Worm (Caenorhabditis elegans): ENCODE data around the gene F40G9.14.

Gene F40G9.14

ce11 chrIII:187829-188228 is 10.2 kb upstream of the F40G9.14 start, which contains the start of gene mxl-2:
TSS of gene mxl-2 (minus strand) at chrIII:188131.
- TF ChIP-seq dao-5 (tag; optimal IDR thresholded peaks at IDR 0.05) (no peak), W03F9.2 (tag; optimal IDR thresholded peaks at IDR 0.05) (no peak), him-1 (tag; optimal IDR thresholded peaks at IDR 0.05) (no peak)

DNA sequence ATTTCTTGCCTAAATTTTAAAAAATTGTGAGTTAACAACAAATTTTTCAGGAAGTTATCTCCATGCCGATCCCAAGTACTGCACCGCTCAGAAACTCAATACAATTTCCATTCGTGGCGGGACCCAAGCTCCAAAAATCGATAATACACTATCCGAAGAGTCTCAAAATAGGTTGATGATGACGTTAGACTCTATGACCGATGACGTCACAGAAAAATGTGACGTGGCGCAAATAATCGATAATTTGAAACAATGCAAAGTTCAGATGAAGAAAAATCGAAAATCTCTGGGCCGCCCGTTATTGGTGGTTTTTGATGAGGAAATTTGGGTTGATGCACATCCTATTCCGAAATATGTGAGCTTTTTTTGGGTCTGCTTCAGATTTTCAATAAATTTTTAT is 6.7 kb upstream of the F40G9.14 start:
- TF ChIP-seq W03F9.2 (tag; optimal IDR thresholded peaks at IDR 0.05) (no peak), him-1 (tag; optimal IDR thresholded peaks at IDR 0.05) (no peak), dao-5 (tag; optimal IDR thresholded peaks at IDR 0.05) (no peak)

DNA sequence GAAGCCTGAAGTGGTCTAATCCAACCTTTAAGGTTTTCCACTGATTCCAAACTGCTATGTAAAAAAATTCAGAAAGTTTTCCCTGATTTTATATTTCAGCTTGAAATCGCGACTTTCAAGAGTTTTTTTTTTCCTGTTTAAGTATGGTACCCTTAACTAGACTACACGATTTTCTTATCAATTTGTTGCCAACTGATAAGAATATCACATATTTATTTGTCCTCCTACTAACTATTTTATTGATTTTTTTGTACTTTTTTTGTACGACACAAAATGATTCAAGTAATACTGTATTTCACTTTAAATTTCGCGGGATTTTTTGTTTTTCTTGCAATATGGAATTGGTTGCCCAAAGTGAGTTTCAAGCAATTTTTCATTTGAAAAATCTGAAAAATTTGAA is 5.5 kb upstream of the F40G9.14 start:
- TF ChIP-seq W03F9.2 (tag; optimal IDR thresholded peaks at IDR 0.05): no peak
- no peak for TF ChIP-seq dao-5 (tag; optimal IDR thresholded peaks at IDR 0.05)
- no peak for TF ChIP-seq him-1 (tag; optimal IDR thresholded peaks at IDR 0.05)

ce11 chrIII:182080-182479 is 4.5 kb upstream of the F40G9.14 start, which contains the start of gene F40G9.15:
TSS of gene F40G9.15 (plus strand) at chrIII:182380.
- TF ChIP-seq W03F9.2 (tag; optimal IDR thresholded peaks at IDR 0.05): no peak
- no peak for TF ChIP-seq dao-5 (tag; optimal IDR thresholded peaks at IDR 0.05)
- TF ChIP-seq him-1 (tag; optimal IDR thresholded peaks at IDR 0.05): no peak

- TF ChIP-seq W03F9.2 (tag; optimal IDR thresholded peaks at IDR 0.05) (no peak), him-1 (tag; optimal IDR thresholded peaks at IDR 0.05) (no peak), dao-5 (tag; optimal IDR thresholded peaks at IDR 0.05) (no peak)
Measured at ce11 chrIII:180963-181362, 3.3 kb upstream of the F40G9.14 start, which contains the start of gene F40G9.5. TSS of gene F40G9.5 (plus strand) at chrIII:181263.

DNA sequence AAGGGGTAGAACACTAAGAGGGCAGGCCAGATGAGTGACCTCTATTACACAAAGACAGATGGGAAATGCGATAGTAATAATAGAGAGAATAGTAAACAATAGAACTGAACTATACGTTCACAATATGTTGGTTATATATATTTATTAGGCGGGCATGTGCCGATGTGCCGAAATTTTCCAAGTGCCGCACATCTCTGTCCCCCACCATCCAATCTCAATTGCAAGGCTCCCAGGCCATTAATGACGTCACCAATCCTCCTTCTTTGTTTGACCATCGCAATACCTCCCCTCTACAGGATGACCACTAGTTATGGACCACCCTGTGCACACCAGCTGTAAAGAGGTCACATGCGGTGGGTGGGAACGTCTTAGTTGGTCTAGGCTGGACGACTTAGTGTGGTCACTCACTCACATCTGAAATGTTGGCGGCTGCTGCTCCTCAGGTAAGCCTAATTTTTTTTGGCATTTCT is 1.5 kb upstream of the F40G9.14 start, which contains the start of gene F40G9.6:
Gene F40G9.6, plus strand, starts transcription at position 420 of the 470 bp plus-strand sequence.
- TF ChIP-seq W03F9.2 (tag; optimal IDR thresholded peaks at IDR 0.05) (no peak), him-1 (tag; optimal IDR thresholded peaks at IDR 0.05) (no peak)

DNA sequence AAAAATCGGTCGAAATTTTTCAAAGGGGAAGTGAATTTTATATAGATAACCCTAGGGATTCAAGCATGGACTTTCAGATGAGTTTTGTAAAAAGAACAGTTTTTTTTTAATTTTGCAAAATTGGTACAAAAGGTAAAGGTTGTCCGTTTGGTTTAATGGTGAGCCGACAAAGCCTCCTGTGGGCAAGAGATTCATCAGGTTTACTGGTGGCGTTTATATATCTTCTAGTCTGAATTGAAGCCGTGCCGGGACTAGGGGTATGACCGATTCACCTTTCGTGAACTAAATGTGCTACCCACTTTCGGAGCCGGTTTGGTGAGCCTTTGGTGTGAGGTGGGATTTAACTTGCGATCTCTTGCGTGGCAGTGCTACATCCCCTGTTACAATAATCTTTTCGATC is 511 bp upstream of the F40G9.14 start:
- TF ChIP-seq him-1 (tag; optimal IDR thresholded peaks at IDR 0.05) (no peak), W03F9.2 (tag; optimal IDR thresholded peaks at IDR 0.05) (no peak), dao-5 (tag; optimal IDR thresholded peaks at IDR 0.05) (no peak)

DNA sequence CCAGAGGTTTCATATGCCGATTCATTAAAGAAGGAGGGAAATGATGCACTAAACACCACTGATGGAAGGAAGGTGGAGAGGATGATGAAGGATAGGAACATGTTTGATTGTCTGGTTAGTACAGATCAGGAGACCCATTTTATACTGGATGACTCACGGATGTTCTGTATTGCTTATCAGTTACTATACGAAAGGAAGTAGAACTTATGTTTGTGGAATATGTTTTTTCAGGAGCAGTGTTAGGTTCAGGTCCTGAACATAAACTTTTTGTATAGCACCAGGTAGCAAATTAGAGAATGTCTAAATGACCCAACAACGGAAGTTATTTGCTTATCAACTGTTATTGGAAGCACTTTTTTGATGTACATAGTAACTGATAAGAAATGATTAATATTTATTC is 1.9 kb downstream of the F40G9.14 start, which contains the start of gene clec-148:
Gene clec-148, minus strand, starts transcription at position 101 of the 400 bp plus-strand sequence.
- TF ChIP-seq him-1 (tag; optimal IDR thresholded peaks at IDR 0.05) (no peak), W03F9.2 (tag; optimal IDR thresholded peaks at IDR 0.05) (no peak), dao-5 (tag; optimal IDR thresholded peaks at IDR 0.05) (no peak)

DNA sequence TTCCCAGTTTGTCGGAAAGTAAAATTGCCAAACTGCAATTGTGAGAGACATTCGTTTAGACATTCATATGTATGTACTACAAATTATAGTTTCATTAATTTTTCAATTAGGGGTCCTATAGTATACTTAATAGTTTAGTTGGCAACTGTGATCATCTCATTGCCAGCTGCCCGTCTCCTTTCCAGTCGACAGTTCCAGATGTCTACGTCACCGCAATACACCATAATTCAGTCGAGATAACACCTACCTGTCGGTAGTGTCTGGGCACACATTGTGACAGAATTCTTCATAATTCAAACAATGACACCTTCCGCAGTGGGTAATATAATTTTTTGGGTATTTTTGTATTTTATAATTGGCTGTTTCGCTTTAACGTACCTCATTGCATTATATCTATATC is 4.1 kb downstream of the F40G9.14 start, which contains the start of gene F40G9.19:
Gene F40G9.19, plus strand, starts transcription at position 301 of the 400 bp plus-strand sequence.
- TF ChIP-seq him-1 (tag; optimal IDR thresholded peaks at IDR 0.05) (no peak), dao-5 (tag; optimal IDR thresholded peaks at IDR 0.05) (no peak), W03F9.2 (tag; optimal IDR thresholded peaks at IDR 0.05) (no peak)

DNA sequence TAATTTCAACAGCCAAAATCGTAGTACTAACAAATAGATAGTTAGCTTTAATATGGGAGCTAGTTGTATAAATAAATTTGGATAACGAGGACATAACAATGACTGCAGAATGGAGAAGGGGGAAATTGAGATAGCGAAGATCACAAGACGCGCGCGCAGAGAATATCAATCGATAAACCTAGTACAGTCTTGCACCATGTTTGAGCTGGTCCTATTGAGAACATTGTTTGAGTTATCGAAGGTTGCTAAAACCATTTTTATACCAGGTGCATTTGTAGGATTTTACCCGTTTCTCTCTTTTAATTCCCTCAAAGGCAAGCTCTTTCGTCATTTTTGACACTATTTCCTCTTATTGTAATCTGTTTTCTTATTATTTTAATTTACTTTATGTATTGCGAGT is 6.0 kb downstream of the F40G9.14 start, which contains the start of the genes F40G9.9 and F40G9.12:
Gene F40G9.9, minus strand, starts transcription at position 101 of the 400 bp plus-strand sequence.
Gene F40G9.12, plus strand, starts transcription at position 231 of the 400 bp plus-strand sequence.
- TF ChIP-seq W03F9.2 (tag; optimal IDR thresholded peaks at IDR 0.05): no peak
- TF ChIP-seq dao-5 (tag; optimal IDR thresholded peaks at IDR 0.05): no peak

ce11 chrIII:169478-169877 is 8.1 kb downstream of the F40G9.14 start, which contains the start of gene F40G9.18:
TSS of gene F40G9.18 (minus strand) at chrIII:169578.
- TF ChIP-seq him-1 (tag; optimal IDR thresholded peaks at IDR 0.05): no peak
- no peak for TF ChIP-seq dao-5 (tag; optimal IDR thresholded peaks at IDR 0.05)
- TF ChIP-seq W03F9.2 (tag; optimal IDR thresholded peaks at IDR 0.05): no peak

- TF ChIP-seq W03F9.2 (tag; optimal IDR thresholded peaks at IDR 0.05) (no peak), him-1 (tag; optimal IDR thresholded peaks at IDR 0.05) (no peak), dao-5 (tag; optimal IDR thresholded peaks at IDR 0.05) (no peak)
Measured at ce11 chrIII:165390-165789, 12.2 kb downstream of the F40G9.14 start, which contains the start of gene F40G9.7. TSS of gene F40G9.7 (plus strand) at chrIII:165690.

ce11 chrIII:164775-165174 is 12.8 kb downstream of the F40G9.14 start, which contains the start of gene F40G9.8:
TSS of gene F40G9.8 (minus strand) at chrIII:164875.
- TF ChIP-seq W03F9.2 (tag; optimal IDR thresholded peaks at IDR 0.05) (no peak), him-1 (tag; optimal IDR thresholded peaks at IDR 0.05) (no peak), dao-5 (tag; optimal IDR thresholded peaks at IDR 0.05) (no peak)

- TF ChIP-seq dao-5 (tag; optimal IDR thresholded peaks at IDR 0.05) (no peak), him-1 (tag; optimal IDR thresholded peaks at IDR 0.05) (no peak)
Measured at ce11 chrIII:159665-160064, 17.9 kb downstream of the F40G9.14 start.

- TF ChIP-seq him-1 (tag; optimal IDR thresholded peaks at IDR 0.05): no peak
- TF ChIP-seq W03F9.2 (tag; optimal IDR thresholded peaks at IDR 0.05): no peak
- TF ChIP-seq dao-5 (tag; optimal IDR thresholded peaks at IDR 0.05): no peak
Measured at ce11 chrIII:159149-159548, 18.5 kb downstream of the F40G9.14 start.
